Worm (Caenorhabditis elegans): Measurements from ENCODE around the gene C45B2.8.

The C45B2.8 gene

ce11 chrX:6050849-6051248, 36.9 kb upstream of the C45B2.8 start:
- TF ChIP-seq gmeb-1 (tag; optimal IDR thresholded peaks at IDR 0.05) = no peak
- TF ChIP-seq blmp-1 (tag; optimal IDR thresholded peaks at IDR 0.05; ENCODE audit: insufficient read depth) = peak; percentile 60
- TF ChIP-seq sma-9 (GFP tag; optimal IDR thresholded peaks at IDR 0.05) = peak; percentile 47
- TF ChIP-seq sma-9 (tag; optimal IDR thresholded peaks at IDR 0.05) = no peak
- TF ChIP-seq dmd-4 (tag; optimal IDR thresholded peaks at IDR 0.05) = no peak
- peak; percentile 22 for TF ChIP-seq nhr-25 (tag; optimal IDR thresholded peaks at IDR 0.05)
- peak; percentile 38 for TF ChIP-seq sma-3 (GFP tag; optimal IDR thresholded peaks at IDR 0.05)

- TF ChIP-seq mab-5 (tag; optimal IDR thresholded peaks at IDR 0.05) (no peak), blmp-1 (tag; optimal IDR thresholded peaks at IDR 0.05; ENCODE audit: insufficient read depth) (no peak), lin-13 (GFP tag; optimal IDR thresholded peaks at IDR 0.05) (no peak), mdl-1 (tag; optimal IDR thresholded peaks at IDR 0.05) (no peak), gmeb-1 (tag; optimal IDR thresholded peaks at IDR 0.05) (peak; percentile 31), elt-1 (tag; optimal IDR thresholded peaks at IDR 0.05) (no peak), lin-39 (tag; optimal IDR thresholded peaks at IDR 0.05) (no peak), unc-55 (GFP tag; optimal IDR thresholded peaks at IDR 0.05) (peak; percentile 21), nhr-129 (tag; optimal IDR thresholded peaks at IDR 0.05) (peak; percentile 29), lsy-2 (tag; optimal IDR thresholded peaks at IDR 0.05) (peak in 1 of 2 experiments; percentile 19), sma-9 (GFP tag; optimal IDR thresholded peaks at IDR 0.05) (peak; percentile 34), sma-9 (tag; optimal IDR thresholded peaks at IDR 0.05) (no peak)
Measured at ce11 chrX:6052744-6053143, 35.0 kb upstream of the C45B2.8 start, which contains the start of gene C45B2.6. TSS of gene C45B2.6 (plus strand) at chrX:6052879.

- TF ChIP-seq nhr-21 (tag; optimal IDR thresholded peaks at IDR 0.05) (no peak), alr-1 (tag; optimal IDR thresholded peaks at IDR 0.05) (no peak), skn-1 (tag; optimal IDR thresholded peaks at IDR 0.05) (no peak), nhr-237 (tag; optimal IDR thresholded peaks at IDR 0.05) (no peak), ceh-82 (tag; optimal IDR thresholded peaks at IDR 0.05) (no peak), gmeb-1 (tag; optimal IDR thresholded peaks at IDR 0.05) (no peak), unc-62 (GFP tag; optimal IDR thresholded peaks at IDR 0.05) (no peak), crh-2 (tag; optimal IDR thresholded peaks at IDR 0.05) (peak; percentile 50), sma-9 (GFP tag; optimal IDR thresholded peaks at IDR 0.05) (peak; percentile 60), sma-9 (tag; optimal IDR thresholded peaks at IDR 0.05) (no peak), nhr-23 (tag; optimal IDR thresholded peaks at IDR 0.05) (no peak), nhr-11 (tag; optimal IDR thresholded peaks at IDR 0.05) (no peak), mab-5 (tag; optimal IDR thresholded peaks at IDR 0.05) (no peak), sem-4 (tag; optimal IDR thresholded peaks at IDR 0.05) (no peak), sma-3 (GFP tag; optimal IDR thresholded peaks at IDR 0.05) (no peak), ceh-16 (tag; optimal IDR thresholded peaks at IDR 0.05) (no peak), egl-27 (tag; optimal IDR thresholded peaks at IDR 0.05) (no peak), lin-11 (tag; optimal IDR thresholded peaks at IDR 0.05) (no peak), nhr-77 (tag; optimal IDR thresholded peaks at IDR 0.05) (no peak), nhr-129 (tag; optimal IDR thresholded peaks at IDR 0.05) (peak; percentile 54), nhr-25 (tag; optimal IDR thresholded peaks at IDR 0.05) (peak; percentile 12), nhr-12 (tag; optimal IDR thresholded peaks at IDR 0.05) (no peak), unc-39 (tag; optimal IDR thresholded peaks at IDR 0.05) (no peak), elt-1 (tag; optimal IDR thresholded peaks at IDR 0.05) (no peak), Y55F3AM.14 (GFP tag; optimal IDR thresholded peaks at IDR 0.05) (no peak), unc-55 (GFP tag; optimal IDR thresholded peaks at IDR 0.05) (no peak), snpc-4 (tag; optimal IDR thresholded peaks at IDR 0.05) (no peak), C34F6.9 (tag; optimal IDR thresholded peaks at IDR 0.05) (peak; percentile 19), nhr-10 (tag; optimal IDR thresholded peaks at IDR 0.05) (no peak), nhr-6 (tag; optimal IDR thresholded peaks at IDR 0.05) (no peak), ama-1 (optimal IDR thresholded peaks at IDR 0.05) (no peak), peb-1 (tag; optimal IDR thresholded peaks at IDR 0.05) (no peak), ztf-4 (tag; optimal IDR thresholded peaks at IDR 0.05) (no peak), F13H6.1 (tag; optimal IDR thresholded peaks at IDR 0.05) (peak; percentile 32), ZK546.5 (tag; optimal IDR thresholded peaks at IDR 0.05) (no peak), zag-1 (tag; optimal IDR thresholded peaks at IDR 0.05) (no peak), mdl-1 (tag; optimal IDR thresholded peaks at IDR 0.05) (no peak), fos-1 (tag; optimal IDR thresholded peaks at IDR 0.05) (peak; percentile 86), blmp-1 (tag; optimal IDR thresholded peaks at IDR 0.05; ENCODE audit: insufficient read depth) (no peak), aly-2 (tag; optimal IDR thresholded peaks at IDR 0.05) (no peak), ztf-11 (tag; optimal IDR thresholded peaks at IDR 0.05) (no peak), dmd-4 (tag; optimal IDR thresholded peaks at IDR 0.05) (no peak), ztf-1 (GFP tag; conservative IDR thresholded peaks at IDR 0.05) (no peak), lin-39 (tag; optimal IDR thresholded peaks at IDR 0.05) (no peak)
Measured at ce11 chrX:6057580-6058305, 30.0 kb upstream of the C45B2.8 start, which contains the start of gene gln-1. TSS of gene gln-1 (plus strand) at chrX:6058255.
